Worm (Caenorhabditis elegans) whole organism, young adult: Measurements from ENCODE around the gene F54F2.9.

Experiments
- C17E4.6 ChIP-seq: fragments of 200-800 bp; sonication (Bioruptor generic); IDR thresholded peaks from 2 replicates; pipeline ENCODE4 v1.3.6; 2022; ENCODE audit warnings: missing genetic modification reagents, missing genetic modification characterization, missing compliant biosample characterization
- F39B2.1 ChIP-seq: fragments of 200-800 bp; sonication (Bioruptor generic); IDR thresholded peaks from 2 replicates; pipeline ENCODE4 v1.3.6; 2022; ENCODE audit warnings: missing genetic modification reagents, missing genetic modification characterization, missing compliant biosample characterization
- F57C9.4 ChIP-seq: sonication (generic microtip); optimal IDR thresholded peaks from 2 replicates; lab custom pipeline; 2017; ENCODE audit warnings: mild to moderate bottlenecking, missing genetic modification characterization, missing compliant biosample characterization
- K12H6.12 ChIP-seq: fragments of 200-800 bp; sonication (Bioruptor generic); optimal IDR thresholded peaks from 2 replicates; lab custom pipeline; 2018; ENCODE audit warnings: mild to moderate bottlenecking, missing genetic modification characterization, missing compliant biosample characterization
- T07F8.4 ChIP-seq: sonication (generic microtip); optimal IDR thresholded peaks from 2 replicates; lab custom pipeline; 2016; ENCODE audit warnings: mild to moderate bottlenecking, missing genetic modification characterization, moderate library complexity, missing compliant biosample characterization
- T26A5.8 ChIP-seq: sonication (generic microtip); optimal IDR thresholded peaks from 2 replicates; lab custom pipeline; 2016; ENCODE audit warnings: missing genetic modification characterization, missing compliant biosample characterization
- Y53G8AR.9 ChIP-seq: fragments of 200-800 bp; sonication (Bioruptor generic); conservative IDR thresholded peaks from 2 replicates; pipeline ENCODE4 v1.3.6; 2022; ENCODE audit warnings: missing genetic modification reagents, missing genetic modification characterization, missing compliant biosample characterization
- Y79H2A.3 ChIP-seq: fragments of 200-800 bp; sonication (Bioruptor generic); conservative IDR thresholded peaks from 2 replicates; pipeline ENCODE4 v1.3.6; 2022; ENCODE audit warnings: missing genetic modification reagents, missing genetic modification characterization, missing compliant biosample characterization
- Y95B8A.8 ChIP-seq: fragments of 200-800 bp; sonication (Bioruptor generic); IDR thresholded peaks from 2 replicates; pipeline ENCODE4 v1.3.6; 2022; ENCODE audit warnings: missing genetic modification reagents, missing genetic modification characterization, missing compliant biosample characterization
- ZK185.1 ChIP-seq: sonication (generic microtip); optimal IDR thresholded peaks from 2 replicates; lab custom pipeline; 2016; ENCODE audit warnings: mild to moderate bottlenecking, missing genetic modification characterization, missing compliant biosample characterization; ENCODE audit not compliant: poor library complexity, severe bottlenecking
- ama-1 ChIP-seq, 3 experiments: fragments of 150-350 bp in 1 of 3; sonication (generic microtip) in 2 of 3; optimal IDR thresholded peaks; 2 replicates each; lab custom pipeline; 2014 to 2018; ENCODE audit warnings: missing biosample characterization in 2 of 3, missing genetic modification characterization in 2 of 3, missing genetic modification reagents in 2 of 3
- aptf-3 ChIP-seq: fragments of 200-800 bp; sonication (Bioruptor generic); IDR thresholded peaks from 2 replicates; pipeline ENCODE4 v1.3.6; 2022; ENCODE audit warnings: missing genetic modification characterization, missing compliant biosample characterization
- atf-7 ChIP-seq: sonication (generic microtip); optimal IDR thresholded peaks from 2 replicates; lab custom pipeline; 2017; ENCODE audit warnings: mild to moderate bottlenecking, missing genetic modification characterization, missing compliant biosample characterization
- bed-2 ChIP-seq: fragments of 200-800 bp; sonication (Bioruptor generic); IDR thresholded peaks from 2 replicates; pipeline ENCODE4 v1.3.6; 2022; ENCODE audit warnings: missing genetic modification reagents, missing genetic modification characterization, missing compliant biosample characterization
- ccch-3 ChIP-seq: fragments of 200-800 bp; sonication (Bioruptor generic); optimal IDR thresholded peaks from 2 replicates; lab custom pipeline; 2018; ENCODE audit warnings: mild to moderate bottlenecking, missing genetic modification characterization, missing compliant biosample characterization
- cebp-1 ChIP-seq, 2 experiments: fragments of 200-800 bp in 1 of 2; sonication (Bioruptor generic) in 1 of 2; sonication (generic microtip) in 1 of 2; IDR thresholded peaks in 1 of 2; optimal IDR thresholded peaks in 1 of 2; 2 replicates each; pipeline versions ENCODE4 v1.3.6 to Lab custom; 2017 to 2022; ENCODE audit warnings: missing compliant biosample characterization in 2 of 2, missing genetic modification characterization in 2 of 2, mild to moderate bottlenecking in 1 of 2, missing genetic modification reagents in 1 of 2, moderate library complexity in 1 of 2
- cebp-2 ChIP-seq: fragments of 200-800 bp; sonication (Bioruptor generic); IDR thresholded peaks from 2 replicates; pipeline ENCODE4 v1.3.6; 2022; ENCODE audit warnings: missing genetic modification characterization, missing compliant biosample characterization
- ceh-40 ChIP-seq: fragments of 200-800 bp; sonication (Bioruptor generic); IDR thresholded peaks from 2 replicates; pipeline ENCODE4 v1.3.6; 2022; ENCODE audit warnings: missing genetic modification characterization, missing compliant biosample characterization
- ceh-79 ChIP-seq: sonication (generic microtip); optimal IDR thresholded peaks from 2 replicates; lab custom pipeline; 2017; ENCODE audit warnings: mild to moderate bottlenecking, missing genetic modification characterization, missing compliant biosample characterization
- chd-7 ChIP-seq: sonication (generic microtip); optimal IDR thresholded peaks from 2 replicates; lab custom pipeline; 2016; ENCODE audit warnings: mild to moderate bottlenecking, missing genetic modification characterization, moderate library complexity, missing compliant biosample characterization
- dox-1 ChIP-seq: fragments of 200-800 bp; sonication (Bioruptor generic); IDR thresholded peaks from 2 replicates; pipeline ENCODE4 v1.3.6; 2022; ENCODE audit warnings: missing genetic modification reagents, missing genetic modification characterization, missing compliant biosample characterization
- egl-18 ChIP-seq: fragments of 200-800 bp; sonication (Bioruptor generic); IDR thresholded peaks from 2 replicates; pipeline ENCODE4 v1.3.6; 2022; ENCODE audit warnings: missing genetic modification reagents, missing genetic modification characterization, missing compliant biosample characterization
- egl-44 ChIP-seq: fragments of 200-800 bp; sonication (Bioruptor generic); IDR thresholded peaks from 2 replicates; pipeline ENCODE4 v1.3.6; 2022; ENCODE audit warnings: missing genetic modification reagents, missing genetic modification characterization, missing compliant biosample characterization
- ekl-4 ChIP-seq: fragments of 200-800 bp; sonication (Bioruptor generic); IDR thresholded peaks from 2 replicates; pipeline ENCODE4 v1.3.6; 2022; ENCODE audit warnings: missing genetic modification reagents, missing genetic modification characterization, missing compliant biosample characterization
- fkh-3 ChIP-seq: sonication (generic microtip); optimal IDR thresholded peaks from 2 replicates; lab custom pipeline; 2016; ENCODE audit warnings: mild to moderate bottlenecking, missing genetic modification characterization, missing compliant biosample characterization
- hrde-1 ChIP-seq: sonication (generic microtip); optimal IDR thresholded peaks from 2 replicates; lab custom pipeline; 2016; ENCODE audit warnings: missing genetic modification characterization, mild to moderate bottlenecking, missing compliant biosample characterization, moderate library complexity, missing genotype, missing genetic modification reagents, borderline replicate concordance
- lin-54 ChIP-seq: fragments of 200-800 bp; sonication (Bioruptor generic); optimal IDR thresholded peaks from 2 replicates; lab custom pipeline; 2018; ENCODE audit warnings: mild to moderate bottlenecking, missing genetic modification characterization, missing compliant biosample characterization
- lsl-1 ChIP-seq: fragments of 200-800 bp; sonication (Bioruptor generic); optimal IDR thresholded peaks from 2 replicates; lab custom pipeline; 2018; ENCODE audit warnings: mild to moderate bottlenecking, missing genetic modification characterization, moderate library complexity, missing compliant biosample characterization
- madf-3 ChIP-seq: fragments of 200-800 bp; sonication (Bioruptor generic); IDR thresholded peaks from 2 replicates; pipeline ENCODE4 v1.3.6; 2022; ENCODE audit warnings: missing genetic modification reagents, missing genetic modification characterization, missing compliant biosample characterization
- madf-8 ChIP-seq: fragments of 200-800 bp; sonication (Bioruptor generic); conservative IDR thresholded peaks from 2 replicates; pipeline ENCODE4 v1.3.6; 2022; ENCODE audit warnings: missing genetic modification reagents, missing genetic modification characterization, missing compliant biosample characterization
- mcd-1 ChIP-seq: fragments of 200-800 bp; sonication (Bioruptor generic); IDR thresholded peaks from 2 replicates; pipeline ENCODE4 v1.3.6; 2022; ENCODE audit warnings: missing genetic modification reagents, missing genetic modification characterization, missing compliant biosample characterization
- mel-28 ChIP-seq: sonication (generic microtip); optimal IDR thresholded peaks from 2 replicates; lab custom pipeline; 2016; ENCODE audit warnings: borderline replicate concordance, mild to moderate bottlenecking, missing genetic modification characterization, missing compliant biosample characterization
- mes-4 ChIP-seq: sonication (generic microtip); optimal IDR thresholded peaks from 2 replicates; lab custom pipeline; 2016; ENCODE audit warnings: missing genotype, missing genetic modification characterization, missing compliant biosample characterization
- mxl-1 ChIP-seq: sonication (generic microtip); optimal IDR thresholded peaks from 2 replicates; lab custom pipeline; 2016; ENCODE audit warnings: missing genetic modification characterization, missing compliant biosample characterization
- nfya-2 ChIP-seq: fragments of 200-800 bp; sonication (Bioruptor generic); IDR thresholded peaks from 2 replicates; pipeline ENCODE4 v1.3.6; 2022; ENCODE audit warnings: missing genetic modification reagents, missing genetic modification characterization, missing compliant biosample characterization
- nhr-179 ChIP-seq: sonication (generic microtip); optimal IDR thresholded peaks from 2 replicates; lab custom pipeline; 2016; ENCODE audit warnings: mild to moderate bottlenecking, missing genetic modification characterization, missing compliant biosample characterization
- nhr-80 ChIP-seq: sonication (generic microtip); optimal IDR thresholded peaks from 2 replicates; lab custom pipeline; 2016; ENCODE audit warnings: missing genetic modification characterization, missing compliant biosample characterization
- pbrm-1 ChIP-seq: fragments of 200-800 bp; sonication (Bioruptor generic); IDR thresholded peaks from 2 replicates; pipeline ENCODE4 v1.3.6; 2022; ENCODE audit warnings: missing genetic modification reagents, missing genetic modification characterization, missing compliant biosample characterization
- rcor-1 ChIP-seq: fragments of 200-800 bp; sonication (Bioruptor generic); IDR thresholded peaks from 2 replicates; pipeline ENCODE4 v1.3.6; 2022; ENCODE audit warnings: missing genetic modification reagents, missing genetic modification characterization, missing compliant biosample characterization
- repo-1 ChIP-seq: sonication (generic microtip); optimal IDR thresholded peaks from 2 replicates; lab custom pipeline; 2017; ENCODE audit warnings: mild to moderate bottlenecking, missing genetic modification characterization, missing compliant biosample characterization
- snpc-1.1 ChIP-seq: sonication (generic microtip); optimal IDR thresholded peaks from 2 replicates; lab custom pipeline; 2017; ENCODE audit warnings: missing genetic modification characterization, mild to moderate bottlenecking, missing compliant biosample characterization, antibody characterized with exemption, moderate library complexity, missing genotype, missing genetic modification reagents; ENCODE audit not compliant: insufficient read depth
- snpc-3.4 ChIP-seq: sonication (generic microtip); optimal IDR thresholded peaks from 2 replicates; lab custom pipeline; 2017; ENCODE audit warnings: missing genetic modification characterization, mild to moderate bottlenecking, missing compliant biosample characterization, antibody characterized with exemption, moderate library complexity, missing genotype, missing genetic modification reagents
- somi-1 ChIP-seq: fragments of 200-800 bp; sonication (Bioruptor generic); optimal IDR thresholded peaks from 2 replicates; lab custom pipeline; 2018; ENCODE audit warnings: mild to moderate bottlenecking, missing genetic modification characterization, missing compliant biosample characterization
- unc-130 ChIP-seq: sonication (generic microtip); optimal IDR thresholded peaks from 2 replicates; lab custom pipeline; 2016; ENCODE audit warnings: missing genetic modification reagents, missing genetic modification characterization, missing compliant biosample characterization
- ztf-22 ChIP-seq: fragments of 200-800 bp; sonication (Bioruptor generic); optimal IDR thresholded peaks from 2 replicates; lab custom pipeline; 2018; ENCODE audit warnings: mild to moderate bottlenecking, missing genetic modification characterization, moderate library complexity, missing compliant biosample characterization
- ztf-3 ChIP-seq: fragments of 200-800 bp; sonication (Bioruptor generic); optimal IDR thresholded peaks from 2 replicates; lab custom pipeline; 2018; ENCODE audit warnings: mild to moderate bottlenecking, missing genetic modification characterization, missing compliant biosample characterization

F54F2.9 gene

DNA sequence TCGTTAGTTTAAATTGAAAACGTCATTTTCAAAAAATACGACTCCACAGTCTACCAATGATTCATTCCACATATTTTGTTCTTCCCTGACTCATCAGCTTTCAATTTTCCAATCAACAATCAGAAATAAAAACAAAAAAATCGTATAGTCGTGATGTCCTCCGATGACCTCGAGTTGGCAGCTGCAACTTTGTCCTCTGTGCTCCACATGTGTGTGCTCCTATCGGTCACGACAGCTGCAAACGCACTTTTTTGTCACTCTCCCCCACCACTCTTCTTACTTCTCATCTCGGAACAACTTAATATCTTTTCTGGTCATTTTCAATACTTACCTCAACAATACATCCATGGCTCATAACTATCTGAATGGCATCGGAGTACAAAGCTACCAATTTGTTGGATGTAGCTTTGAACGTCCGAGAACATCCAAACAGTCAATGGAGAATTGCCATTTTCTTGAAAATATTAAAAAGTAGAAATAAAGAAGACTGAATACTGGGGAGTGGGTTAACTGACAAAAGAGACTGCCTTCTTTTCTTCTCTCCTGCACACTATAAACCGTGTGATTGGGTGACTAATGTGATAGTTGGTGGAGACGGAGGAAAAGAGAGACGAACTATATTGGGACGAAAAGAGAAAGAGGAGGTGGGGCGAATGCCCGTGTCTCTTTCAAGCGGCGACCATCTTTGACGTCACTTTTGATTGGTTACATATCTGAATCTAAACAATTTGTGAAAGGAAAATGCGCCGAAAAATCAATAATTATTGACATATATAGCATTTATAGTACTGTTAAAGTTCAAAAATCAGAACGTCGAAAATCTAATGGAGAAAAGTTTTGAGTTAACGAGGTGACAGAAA, 40.2 kb upstream of the F54F2.9 start:
- TF ChIP-seq ekl-4 (GFP tag; lab: Robert Waterston, UW) (no peak), atf-7 (no peak), madf-8 (GFP tag; lab: Robert Waterston, UW) (no peak), cebp-2 (GFP tag; lab: Robert Waterston, UW) (no peak), ztf-3 (GFP tag; lab: Kevin White, UChicago) (no peak), ceh-79 (tag; lab: Kevin White, UChicago) (no peak), mes-4 (tag; lab: Kevin White, UChicago) (no peak), snpc-1.1 (tag; lab: Kevin White, UChicago) (no peak), fkh-3 (tag; lab: Kevin White, UChicago) (no peak), K12H6.12 (no peak), dox-1 (GFP tag; lab: Robert Waterston, UW) (0 out of 2 replicates have a peak, but pooled peaks have one; percentile 14), pbrm-1 (GFP tag; lab: Robert Waterston, UW) (peak; percentile 35; the same call in 1 of the 2 replicates), nfya-2 (GFP tag; lab: Robert Waterston, UW) (no peak), ZK185.1 (tag; lab: Kevin White, UChicago) (peak; percentile 5), Y53G8AR.9 (GFP tag; lab: Robert Waterston, UW) (no peak), rcor-1 (GFP tag; lab: Robert Waterston, UW) (no peak), mel-28 (tag; lab: Kevin White, UChicago) (no peak), madf-3 (GFP tag; lab: Robert Waterston, UW) (0 out of 2 replicates have a peak, but pooled peaks have one; percentile 29), hrde-1 (tag; lab: Kevin White, UChicago) (no peak), T07F8.4 (tag; lab: Kevin White, UChicago) (no peak), Y95B8A.8 (GFP tag; lab: Robert Waterston, UW) (0 out of 2 replicates have a peak, but pooled peaks have one; percentile 6), Y79H2A.3 (no peak), F57C9.4 (tag; lab: Kevin White, UChicago) (no peak), bed-2 (GFP tag; lab: Robert Waterston, UW) (no peak), ccch-3 (GFP tag; lab: Kevin White, UChicago) (no peak), egl-18 (GFP tag; lab: Robert Waterston, UW) (no peak), chd-7 (tag; lab: Kevin White, UChicago) (no peak), cebp-1 (GFP tag; IDR thresholded peaks at IDR 0.05; lab: Robert Waterston, UW) (no peak), cebp-1 (tag; optimal IDR thresholded peaks at IDR 0.05; lab: Kevin White, UChicago) (peak; percentile 4), ztf-22 (GFP tag; lab: Kevin White, UChicago) (no peak), ceh-40 (GFP tag; lab: Robert Waterston, UW) (no peak), lsl-1 (GFP tag; lab: Kevin White, UChicago) (no peak), T26A5.8 (tag; lab: Kevin White, UChicago) (no peak), aptf-3 (GFP tag; lab: Robert Waterston, UW) (no peak), egl-44 (GFP tag; lab: Robert Waterston, UW) (no peak), C17E4.6 (no peak), snpc-3.4 (tag; lab: Kevin White, UChicago) (no peak), somi-1 (GFP tag; lab: Kevin White, UChicago) (no peak), lin-54 (GFP tag; lab: Kevin White, UChicago) (no peak), unc-130 (GFP tag; lab: Kevin White, UChicago) (no peak), repo-1 (tag; lab: Kevin White, UChicago) (no peak), nhr-80 (peak; percentile 44), mcd-1 (GFP tag; lab: Robert Waterston, UW) (no peak), nhr-179 (tag; lab: Kevin White, UChicago) (no peak), mxl-1 (tag; lab: Kevin White, UChicago) (no peak), ama-1 (optimal IDR thresholded peaks at IDR 0.05; lab: Kevin White, UChicago) (no peak), ama-1 (GFP tag; optimal IDR thresholded peaks at IDR 0.05; lab: Kevin White, UChicago) (no peak), F39B2.1 (no peak)
